Worm (Caenorhabditis elegans): Measurements from ENCODE around the gene pqn-57.

pqn-57 gene

ce11 chrX:8286740-8287299, 34.0 kb downstream of the pqn-57 start, which contains the start of gene sec-16A.2 (continued):
- no peak for TF ChIP-seq Y75B8A.6 (GFP tag; IDR thresholded peaks at IDR 0.05)
- TF ChIP-seq nhr-77 (tag; optimal IDR thresholded peaks at IDR 0.05): peak; percentile 67
- peak; percentile 79 for TF ChIP-seq hmg-1.1 (GFP tag; IDR thresholded peaks at IDR 0.05)
- no peak for TF ChIP-seq nhr-111 (GFP tag; optimal IDR thresholded peaks at IDR 0.05)
- peak; percentile 61 for TF ChIP-seq rbr-2 (tag; optimal IDR thresholded peaks at IDR 0.05)
- no peak for TF ChIP-seq egl-43 (GFP tag; IDR thresholded peaks at IDR 0.05)
- peak; percentile 24 for TF ChIP-seq duxl-1 (tag; optimal IDR thresholded peaks at IDR 0.05; ENCODE audit: poor library complexity)
- no peak for TF ChIP-seq madf-5 (GFP tag; IDR thresholded peaks at IDR 0.05)
- peak; percentile 55; the same call in 1 of the 2 replicates for TF ChIP-seq dmd-6 (GFP tag; IDR thresholded peaks at IDR 0.05)
- no peak for TF ChIP-seq pha-4 (GFP tag; IDR thresholded peaks at IDR 0.05)
- peak; percentile 64 for TF ChIP-seq pha-4 (tag; optimal IDR thresholded peaks at IDR 0.05)
- TF ChIP-seq R02D3.7 (tag; optimal IDR thresholded peaks at IDR 0.05): no peak
- no peak for TF ChIP-seq F37D6.2 (tag; optimal IDR thresholded peaks at IDR 0.05)
- peak in 1 of 2 experiments; percentile 52 for TF ChIP-seq hif-1 (tag; optimal IDR thresholded peaks at IDR 0.05)
- TF ChIP-seq daf-16 (GFP tag; optimal IDR thresholded peaks at IDR 0.05): peak in 1 of 2 experiments; percentile 38
- TF ChIP-seq daf-16 (tag; optimal IDR thresholded peaks at IDR 0.05): peak; percentile 33
- no peak for TF ChIP-seq unc-62 (GFP tag; optimal IDR thresholded peaks at IDR 0.05 in 1 of 2)
- no peak for TF ChIP-seq unc-62 (tag; optimal IDR thresholded peaks at IDR 0.05)

ce11 chrX:8286164-8286563, 34.6 kb downstream of the pqn-57 start:
- TF ChIP-seq arid-1 (GFP tag; conservative IDR thresholded peaks at IDR 0.05) (no peak), ZK546.5 (tag; optimal IDR thresholded peaks at IDR 0.05) (no peak), madf-5 (GFP tag; IDR thresholded peaks at IDR 0.05) (no peak), aly-2 (tag; optimal IDR thresholded peaks at IDR 0.05) (no peak)

DNA sequence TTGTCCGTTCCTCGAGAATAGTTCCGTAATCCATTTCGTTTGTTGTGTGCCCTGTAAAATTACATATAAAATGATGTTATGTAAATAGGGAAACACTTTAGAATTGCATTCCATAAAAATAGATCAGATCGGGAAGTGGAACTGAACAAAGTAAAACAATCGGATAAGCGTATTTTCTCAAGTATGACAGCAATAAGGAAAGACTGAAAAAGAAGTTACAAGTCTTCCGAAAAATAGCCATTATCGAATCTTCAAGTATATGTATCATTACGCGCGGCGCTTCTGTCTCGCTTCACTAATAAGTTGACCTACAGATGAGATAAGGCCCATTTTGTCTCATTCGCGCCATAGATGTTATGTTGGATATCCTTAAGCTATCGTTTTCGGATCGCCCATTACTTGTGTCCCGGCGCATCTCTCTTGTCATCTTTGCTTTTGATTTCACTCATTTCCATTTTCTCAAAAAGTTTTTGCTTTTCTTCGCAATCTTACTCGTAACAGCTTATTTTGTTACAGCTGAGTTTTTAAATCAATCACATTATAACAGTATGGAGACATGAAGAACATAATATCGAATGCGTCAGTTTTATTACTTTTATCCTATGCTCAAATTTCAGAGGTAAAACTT, 35.5 kb downstream of the pqn-57 start, which contains the start of the genes fis-2 and F13B9.2:
Gene fis-2 (minus strand): TSS at position 51 of the 628 bp plus-strand sequence.
Gene F13B9.2 (plus strand): TSS at position 515 of the 628 bp plus-strand sequence.
- no peak for TF ChIP-seq dpl-1 (GFP tag; optimal IDR thresholded peaks at IDR 0.05)

- TF ChIP-seq unc-62 (GFP tag; optimal IDR thresholded peaks at IDR 0.05 in 1 of 2) (peak in 1 of 2 experiments; percentile 25), unc-62 (tag; optimal IDR thresholded peaks at IDR 0.05) (no peak), aha-1 (tag) (peak; percentile 94), snpc-1.2 (GFP tag; IDR thresholded peaks at IDR 0.05) (no peak), nhr-25 (tag; optimal IDR thresholded peaks at IDR 0.05; ENCODE audit: borderline replicate concordance, insufficient read depth) (no peak)
Observed at ce11 chrX:8284003-8284402, 36.8 kb downstream of the pqn-57 start.

ce11 chrX:8276984-8277383, 43.8 kb downstream of the pqn-57 start:
- TF ChIP-seq lin-38 (GFP tag; IDR thresholded peaks at IDR 0.05): no peak
- TF ChIP-seq daf-16 (GFP tag; optimal IDR thresholded peaks at IDR 0.05): peak in 1 of 2 experiments; percentile 92
- no peak for TF ChIP-seq daf-16 (tag; optimal IDR thresholded peaks at IDR 0.05)
- peak; percentile 59 for TF ChIP-seq aha-1 (tag)

ce11 chrX:8276333-8276732, 44.5 kb downstream of the pqn-57 start:
- no peak for TF ChIP-seq nhr-25 (tag; optimal IDR thresholded peaks at IDR 0.05; ENCODE audit: borderline replicate concordance, insufficient read depth)
- peak; percentile 25 for TF ChIP-seq nhr-11 (tag; optimal IDR thresholded peaks at IDR 0.05)

DNA sequence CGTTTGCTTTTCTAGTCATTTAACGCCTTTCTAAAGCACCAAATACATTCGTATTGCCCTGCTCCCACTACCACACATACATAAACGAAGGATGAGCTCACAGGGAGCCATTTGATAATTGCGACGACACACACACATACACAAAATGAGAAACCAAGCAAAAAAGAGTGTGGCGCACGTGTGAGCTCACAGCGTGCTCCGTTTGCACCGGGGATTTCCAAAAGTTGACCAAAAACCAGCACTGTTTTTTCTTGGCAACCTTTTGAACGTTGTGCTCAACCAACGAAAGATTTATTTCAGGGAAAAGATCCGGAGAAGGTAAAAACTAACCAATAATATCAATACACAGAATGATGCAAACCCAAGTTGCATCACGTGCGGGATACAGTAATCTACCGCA, 45.9 kb downstream of the pqn-57 start, which contains the start of gene ksr-1:
Gene ksr-1 (plus strand): TSS at position 301 of the 400 bp plus-strand sequence.
- TF ChIP-seq lsy-2 (tag; optimal IDR thresholded peaks at IDR 0.05) (no peak), unc-130 (GFP tag; optimal IDR thresholded peaks at IDR 0.05) (no peak), zip-11 (GFP tag; IDR thresholded peaks at IDR 0.05) (no peak), snpc-1.2 (GFP tag; IDR thresholded peaks at IDR 0.05) (no peak), hif-1 (tag; optimal IDR thresholded peaks at IDR 0.05) (no peak), Y105C5A.15 (GFP tag; IDR thresholded peaks at IDR 0.05) (no peak), aly-2 (tag; optimal IDR thresholded peaks at IDR 0.05) (no peak), tag-97 (GFP tag; IDR thresholded peaks at IDR 0.05) (no peak), pha-4 (GFP tag; IDR thresholded peaks at IDR 0.05) (no peak), pha-4 (tag; optimal IDR thresholded peaks at IDR 0.05) (no peak)

Data from whole organism, L4 larva.